Worm (Caenorhabditis elegans): ENCODE measurements around the gene nkat-1.

DNA sequence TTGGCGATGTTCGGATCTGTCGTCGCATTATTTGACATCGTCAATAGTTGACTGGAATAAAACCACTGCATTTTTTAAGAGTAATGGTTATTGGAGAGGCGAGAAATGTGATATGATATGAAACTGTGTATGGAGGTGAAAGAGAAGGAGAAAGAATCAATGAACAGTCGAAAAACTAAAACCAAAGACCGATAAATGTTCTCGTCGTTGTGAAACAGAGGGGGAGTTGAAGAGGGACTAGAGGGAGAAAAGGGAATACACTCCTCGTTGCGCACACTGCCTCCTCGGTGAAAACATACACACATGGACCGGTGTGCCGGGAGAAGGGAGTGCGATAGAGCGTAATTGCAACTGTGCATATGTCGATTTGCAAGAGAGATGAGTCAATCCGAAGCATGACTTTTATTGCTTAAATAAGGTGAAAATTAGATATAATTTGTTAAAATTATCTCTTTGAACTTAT, 29.7 kb upstream of the nkat-1 start, which contains the start of gene sym-4:
- TF ChIP-seq hmg-4 (GFP tag; optimal IDR thresholded peaks at IDR 0.05) (no peak), tbx-11 (GFP tag; IDR thresholded peaks at IDR 0.05) (no peak), sea-1 (GFP tag; conservative IDR thresholded peaks at IDR 0.05) (no peak)
